Fruit fly (Drosophila melanogaster): ENCODE data around the gene CG5149.
A peak's percentile ranks its signal among the peaks of the same experiment; 100 is the strongest.

Gene CG5149

DNA sequence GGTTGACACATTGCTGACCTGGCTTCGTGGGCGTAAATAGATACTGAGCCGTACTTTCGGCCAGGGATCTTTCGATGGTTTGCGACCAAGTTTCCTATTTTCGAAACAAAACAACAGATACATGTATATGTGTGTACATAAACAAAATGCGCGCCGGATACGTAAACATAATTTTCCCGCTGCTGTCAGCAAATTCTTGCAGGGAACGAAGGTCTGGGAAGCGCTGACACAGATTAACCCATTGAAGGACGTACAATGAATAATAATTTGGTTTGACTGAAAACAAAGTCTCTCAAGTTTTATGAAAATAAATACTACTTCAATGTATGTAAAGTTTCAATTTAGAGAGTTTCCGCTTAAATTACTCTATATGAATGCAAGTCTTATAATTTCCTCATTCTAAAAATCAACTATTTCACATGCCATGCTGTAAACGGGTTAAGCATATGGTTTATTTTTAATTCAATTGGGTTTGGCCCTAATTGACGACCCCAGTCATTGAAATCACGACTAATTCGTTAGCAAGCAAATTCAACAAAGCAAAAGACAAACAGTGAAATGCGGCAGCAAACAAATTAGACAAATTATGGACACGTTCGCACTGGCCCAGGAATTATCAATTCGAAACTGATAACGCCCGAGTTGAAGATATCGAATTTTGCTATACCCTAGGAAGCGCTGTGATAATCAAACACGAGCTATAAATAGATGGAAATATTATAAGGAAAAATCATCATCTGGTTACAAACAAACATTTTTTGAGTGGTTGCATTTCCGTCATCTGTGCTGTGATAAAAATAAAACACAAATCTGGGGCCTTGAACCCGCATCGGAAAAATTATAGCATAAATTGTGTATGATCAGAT, 1.3 kb downstream of the CG5149 start (continued):
- TF ChIP-seq sisA (GFP tag; IDR thresholded peaks at IDR 0.05) (no peak), ap (GFP tag; IDR thresholded peaks at IDR 0.05) (peak; percentile 3; the same call in 1 of the 2 replicates), pzg (GFP tag; optimal IDR thresholded peaks at IDR 0.05) (no peak), Asciz (GFP tag; optimal IDR thresholded peaks at IDR 0.05) (peak; percentile 35), CG6813 (GFP tag; optimal IDR thresholded peaks at IDR 0.05) (peak; percentile 17), CG18599 (GFP tag; optimal IDR thresholded peaks at IDR 0.05) (peak; percentile 17), ATbp (GFP tag; optimal IDR thresholded peaks at IDR 0.05) (peak; percentile 58), Xrp1 (GFP tag; IDR thresholded peaks at IDR 0.05) (peak; percentile 13; the same call in 1 of the 2 replicates), lov (optimal IDR thresholded peaks at IDR 0.05) (no peak), lov (GFP tag; IDR thresholded peaks at IDR 0.05) (no peak), CG7987 (GFP tag; optimal IDR thresholded peaks at IDR 0.05) (peak; percentile 10), D19B (GFP tag; optimal IDR thresholded peaks at IDR 0.05) (peak; percentile 77), so (GFP tag; IDR thresholded peaks at IDR 0.05) (0 out of 3 replicates have a peak, but pooled peaks have one; percentile 16)

DNA sequence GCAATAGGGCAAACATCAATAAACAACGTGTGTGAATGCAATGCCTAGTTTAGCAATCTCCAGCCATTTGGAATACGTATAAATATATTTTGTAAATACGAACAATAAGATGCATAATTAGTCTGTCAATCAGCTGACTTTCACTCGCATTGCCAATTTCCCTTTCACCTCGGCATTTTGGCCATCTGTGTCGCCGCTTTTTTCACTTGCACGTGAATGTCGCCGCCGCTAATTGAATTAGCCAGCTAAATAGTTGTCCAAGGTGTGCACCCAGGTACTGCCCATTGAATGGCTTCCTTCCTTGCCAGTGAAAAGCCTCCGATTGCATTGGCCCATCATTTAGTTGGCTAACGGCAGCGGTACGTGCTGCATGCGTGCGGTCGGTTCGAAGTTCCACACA, 10.7 kb downstream of the CG5149 start, which contains the start of gene ninaC:
Gene ninaC, plus strand, starts transcription at position 301 of the 400 bp plus-strand sequence.
- no peak for TF ChIP-seq Fer1 (GFP tag; optimal IDR thresholded peaks at IDR 0.05)
- TF ChIP-seq z (GFP tag; IDR thresholded peaks at IDR 0.05) = no peak
- no peak for TF ChIP-seq Rx (GFP tag; IDR thresholded peaks at IDR 0.05)
- no peak for TF ChIP-seq grn (GFP tag; optimal IDR thresholded peaks at IDR 0.05)
- no peak for TF ChIP-seq nerfin-2 (GFP tag; IDR thresholded peaks at IDR 0.05; ENCODE audit: partially characterized antibody)
- TF ChIP-seq Atf6 (GFP tag; IDR thresholded peaks at IDR 0.05) = no peak
- no peak for TF ChIP-seq hth (optimal IDR thresholded peaks at IDR 0.05)
- no peak for TF ChIP-seq CG17361 (GFP tag; IDR thresholded peaks at IDR 0.05)
- no peak for TF ChIP-seq D19A (tag; optimal IDR thresholded peaks at IDR 0.05)
- no peak for TF ChIP-seq CG4282 (GFP tag; optimal IDR thresholded peaks at IDR 0.05)
- TF ChIP-seq crol (GFP tag; IDR thresholded peaks at IDR 0.05) = no peak
- TF ChIP-seq CG13424 (tag; optimal IDR thresholded peaks at IDR 0.05) = no peak
- TF ChIP-seq CG12299 (tag; optimal IDR thresholded peaks at IDR 0.05) = no peak
- TF ChIP-seq CG7786 (GFP tag; optimal IDR thresholded peaks at IDR 0.05) = no peak
- no peak for TF ChIP-seq sr (GFP tag; IDR thresholded peaks at IDR 0.05)
- TF ChIP-seq CG11723 (GFP tag; optimal IDR thresholded peaks at IDR 0.05) = no peak
- TF ChIP-seq CG9609 (GFP tag; optimal IDR thresholded peaks at IDR 0.05) = no peak
- TF ChIP-seq fu2 (GFP tag; optimal IDR thresholded peaks at IDR 0.05) = no peak

DNA sequence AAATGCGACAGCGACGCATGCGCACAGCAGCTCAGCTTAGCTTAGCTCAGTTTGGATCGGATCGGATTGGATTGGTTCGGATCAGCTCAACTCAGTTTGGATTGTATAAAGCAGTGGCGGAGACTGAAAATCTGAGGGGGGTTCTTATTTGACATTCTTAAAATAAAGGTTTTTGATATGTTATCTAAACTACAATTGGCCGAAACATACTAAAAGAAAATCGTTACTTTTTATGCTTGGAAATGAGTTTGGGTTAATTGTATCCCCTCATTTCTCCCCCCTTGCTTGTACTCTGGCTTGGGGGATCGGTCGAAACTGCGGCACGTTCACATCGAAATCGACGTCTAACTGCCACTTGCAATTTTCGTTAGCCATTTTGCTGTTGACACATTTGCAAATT, 11.9 kb downstream of the CG5149 start:
- TF ChIP-seq Taf1 (GFP tag; IDR thresholded peaks at IDR 0.05) (no peak), slbo (GFP tag; IDR thresholded peaks at IDR 0.05) (peak; percentile 35), CG17829 (tag; optimal IDR thresholded peaks at IDR 0.05) (peak; percentile 8), CG3407 (GFP tag; optimal IDR thresholded peaks at IDR 0.05) (no peak), Camta (GFP tag; optimal IDR thresholded peaks at IDR 0.05) (no peak), Hr51 (GFP tag; optimal IDR thresholded peaks at IDR 0.05) (no peak), dmrt99B (tag; optimal IDR thresholded peaks at IDR 0.05) (peak; percentile 70), gro (GFP tag; optimal IDR thresholded peaks at IDR 0.05) (no peak), dimm (GFP tag; IDR thresholded peaks at IDR 0.05) (no peak), CG7556 (GFP tag; optimal IDR thresholded peaks at IDR 0.05) (no peak), GATAe (GFP tag; conservative IDR thresholded peaks at IDR 0.05) (no peak), NC2α (GFP tag; optimal IDR thresholded peaks at IDR 0.05) (no peak), CG1024 (GFP tag; IDR thresholded peaks at IDR 0.05) (no peak), fd96Cb (tag; optimal IDR thresholded peaks at IDR 0.05) (peak; percentile 3), CG10431 (GFP tag; optimal IDR thresholded peaks at IDR 0.05) (no peak), Hsf (GFP tag; optimal IDR thresholded peaks at IDR 0.05) (no peak), CG10543 (GFP tag; optimal IDR thresholded peaks at IDR 0.05) (no peak), CG6254 (GFP tag; optimal IDR thresholded peaks at IDR 0.05) (no peak), tio (GFP tag; optimal IDR thresholded peaks at IDR 0.05) (no peak)

Data from whole organism, embryonic.